Worm (Caenorhabditis elegans) whole organism, L1 larva: Measurements from ENCODE around the gene nhr-116.
A peak's percentile ranks its signal among the peaks of the same experiment; 100 is the strongest.

Source experiments
- C04F5.9 ChIP-seq: sonication (generic microtip); optimal IDR thresholded peaks from 2 replicates; lab custom pipeline; 2016; ENCODE audit warnings: missing genetic modification characterization, missing compliant biosample characterization
- C16A3.4 ChIP-seq: fragments of 150-350 bp; optimal IDR thresholded peaks from 2 replicates; lab custom pipeline; 2014; ENCODE audit warnings: missing biosample characterization, missing genetic modification characterization
- F16B12.6 ChIP-seq: fragments of 150-350 bp; optimal IDR thresholded peaks from 2 replicates; lab custom pipeline; 2014; ENCODE audit warnings: missing biosample characterization, missing genetic modification characterization
- alr-1 ChIP-seq: fragments of 200-800 bp; sonication (Bioruptor generic); optimal IDR thresholded peaks from 2 replicates; lab custom pipeline; 2018; ENCODE audit warnings: borderline replicate concordance, mild to moderate bottlenecking, missing genetic modification characterization, missing compliant biosample characterization
- ceh-63 ChIP-seq: fragments of 200-800 bp; sonication (Bioruptor generic); optimal IDR thresholded peaks from 2 replicates; lab custom pipeline; 2018; ENCODE audit warnings: mild to moderate bottlenecking, missing genetic modification characterization, missing compliant biosample characterization
- ceh-82 ChIP-seq, 3 experiments: fragments of 150-350 bp in 1 of 3; sonication (generic microtip) in 2 of 3; optimal IDR thresholded peaks; 2 replicates each; lab custom pipeline; 2014 to 2017; ENCODE audit warnings: missing biosample characterization in 3 of 3, missing genetic modification characterization in 3 of 3
- dpl-1 ChIP-seq, 3 experiments: fragments of 150-350 bp in 2 of 3; sonication (generic microtip) in 1 of 3; optimal IDR thresholded peaks; 2 replicates each; lab custom pipeline; 2014 to 2017; ENCODE audit warnings: missing biosample characterization in 3 of 3, missing genetic modification characterization in 3 of 3, missing genetic modification reagents in 3 of 3
- efl-1 ChIP-seq, 4 experiments: fragments of 150-350 bp; optimal IDR thresholded peaks in 3 of 4; peaks in 1 of 4; 1 replicate in 1 of 4; 2 replicates in 3 of 4; lab custom pipeline; 2014; ENCODE audit warnings: missing biosample characterization in 2 of 4, missing genetic modification characterization in 2 of 4, missing genetic modification reagents in 2 of 4
- efl-3 ChIP-seq: fragments of 200-800 bp; sonication (Bioruptor generic); optimal IDR thresholded peaks from 2 replicates; lab custom pipeline; 2018; ENCODE audit warnings: mild to moderate bottlenecking, missing genetic modification characterization, missing compliant biosample characterization
- egl-27 ChIP-seq, 2 experiments: fragments of 150-350 bp in 1 of 2; sonication (generic microtip); optimal IDR thresholded peaks; 3 replicates each; lab custom pipeline; 2017 to 2018; ENCODE audit warnings: missing biosample characterization in 2 of 2, missing genetic modification characterization in 2 of 2, missing genetic modification reagents in 2 of 2
- elt-3 ChIP-seq, 6 experiments: fragments of 150-350 bp in 1 of 6; sonication (generic microtip); optimal IDR thresholded peaks; 2 replicates each; lab custom pipeline; 2017 to 2018; ENCODE audit warnings: missing biosample characterization in 6 of 6, missing genetic modification characterization in 6 of 6, inconsistent platforms in 1 of 6
- ets-5 ChIP-seq: fragments of 200-800 bp; sonication (Bioruptor generic); IDR thresholded peaks from 2 replicates; pipeline ENCODE4 v1.3.6; 2022; ENCODE audit warnings: missing genetic modification characterization, missing compliant biosample characterization
- fkh-8 ChIP-seq: sonication (generic microtip); optimal IDR thresholded peaks from 2 replicates; lab custom pipeline; 2016; ENCODE audit warnings: mild to moderate bottlenecking, missing genetic modification characterization, missing compliant biosample characterization
- fos-1 ChIP-seq: fragments of 150-350 bp; optimal IDR thresholded peaks from 2 replicates; lab custom pipeline; 2014; ENCODE audit warnings: missing biosample characterization, missing genetic modification characterization
- grh-1 ChIP-seq: fragments of 200-800 bp; sonication (Bioruptor generic); IDR thresholded peaks from 2 replicates; pipeline ENCODE4 v1.3.6; 2022; ENCODE audit warnings: missing genetic modification reagents, missing genetic modification characterization, missing compliant biosample characterization
- hlh-17 ChIP-seq: fragments of 200-800 bp; sonication (Bioruptor generic); optimal IDR thresholded peaks from 2 replicates; lab custom pipeline; 2018; ENCODE audit warnings: missing genetic modification characterization, mild to moderate bottlenecking, missing compliant biosample characterization, moderate library complexity, borderline replicate concordance
- irx-1 ChIP-seq: sonication (generic microtip); optimal IDR thresholded peaks from 2 replicates; lab custom pipeline; 2016; ENCODE audit warnings: missing genetic modification characterization, missing compliant biosample characterization
- lin-13 ChIP-seq: fragments of 150-350 bp; optimal IDR thresholded peaks from 2 replicates; lab custom pipeline; 2014; ENCODE audit warnings: missing biosample characterization, missing genetic modification reagents, missing genetic modification characterization
- lin-14 ChIP-seq: fragments of 200-800 bp; sonication (Bioruptor generic); optimal IDR thresholded peaks from 2 replicates; lab custom pipeline; 2018; ENCODE audit warnings: mild to moderate bottlenecking, missing genetic modification characterization, moderate library complexity, missing compliant biosample characterization
- mdl-1 ChIP-seq, 2 experiments: fragments of 150-350 bp; optimal IDR thresholded peaks; 2 replicates each; lab custom pipeline; 2014 to 2017; ENCODE audit warnings: missing biosample characterization in 2 of 2, missing genetic modification characterization in 2 of 2, inconsistent platforms in 1 of 2
- mep-1 ChIP-seq: fragments of 150-350 bp; optimal IDR thresholded peaks from 2 replicates; lab custom pipeline; 2014; ENCODE audit warnings: missing biosample characterization, missing genetic modification characterization
- nhr-11 ChIP-seq: fragments of 150-350 bp; optimal IDR thresholded peaks from 2 replicates; lab custom pipeline; 2014; ENCODE audit warnings: missing biosample characterization, missing genetic modification characterization
- nhr-20 ChIP-seq: sonication (generic microtip); optimal IDR thresholded peaks from 2 replicates; lab custom pipeline; 2016; ENCODE audit warnings: mild to moderate bottlenecking, missing genetic modification characterization, missing compliant biosample characterization
- nhr-237 ChIP-seq: fragments of 150-350 bp; optimal IDR thresholded peaks from 2 replicates; lab custom pipeline; 2014; ENCODE audit warnings: missing biosample characterization, missing genetic modification characterization
- nhr-77 ChIP-seq: fragments of 150-350 bp; optimal IDR thresholded peaks from 2 replicates; lab custom pipeline; 2014; ENCODE audit warnings: missing biosample characterization, missing genetic modification characterization
- nhr-90 ChIP-seq: sonication (generic microtip); optimal IDR thresholded peaks from 2 replicates; lab custom pipeline; 2016; ENCODE audit warnings: mild to moderate bottlenecking, missing genetic modification characterization, missing compliant biosample characterization; ENCODE audit not compliant: poor library complexity
- rnt-1 ChIP-seq: sonication (generic microtip); optimal IDR thresholded peaks from 2 replicates; lab custom pipeline; 2016; ENCODE audit warnings: mild to moderate bottlenecking, missing genetic modification characterization, moderate library complexity, missing compliant biosample characterization
- skn-1 ChIP-seq: fragments of 150-350 bp; optimal IDR thresholded peaks from 2 replicates; lab custom pipeline; 2014; ENCODE audit warnings: missing biosample characterization, missing genetic modification characterization
- snu-23 ChIP-seq: sonication (generic microtip); optimal IDR thresholded peaks from 2 replicates; lab custom pipeline; 2016; ENCODE audit warnings: missing genetic modification characterization, missing compliant biosample characterization
- sox-4 ChIP-seq: sonication (generic microtip); optimal IDR thresholded peaks from 2 replicates; lab custom pipeline; 2016; ENCODE audit warnings: missing genetic modification characterization, missing compliant biosample characterization
- swsn-7 ChIP-seq: sonication (generic microtip); optimal IDR thresholded peaks from 2 replicates; lab custom pipeline; 2016; ENCODE audit warnings: missing genetic modification characterization, missing compliant biosample characterization
- tbx-2 ChIP-seq: sonication (generic microtip); optimal IDR thresholded peaks from 2 replicates; lab custom pipeline; 2016; ENCODE audit warnings: missing genetic modification characterization, missing compliant biosample characterization
- unc-130 ChIP-seq: fragments of 150-350 bp; optimal IDR thresholded peaks from 2 replicates; lab custom pipeline; 2017; ENCODE audit warnings: missing biosample characterization, missing genetic modification characterization, inconsistent platforms
- unc-98 ChIP-seq: fragments of 200-800 bp; sonication (Bioruptor generic); IDR thresholded peaks from 2 replicates; pipeline ENCODE4 v1.3.6; 2022; ENCODE audit warnings: missing genetic modification characterization, missing compliant biosample characterization
- zag-1 ChIP-seq: fragments of 150-350 bp; optimal IDR thresholded peaks from 2 replicates; lab custom pipeline; 2014; ENCODE audit warnings: missing biosample characterization, missing genetic modification characterization
- zip-4 ChIP-seq: fragments of 200-800 bp; sonication (Bioruptor generic); optimal IDR thresholded peaks from 2 replicates; lab custom pipeline; 2018; ENCODE audit warnings: mild to moderate bottlenecking, missing genetic modification characterization, moderate library complexity, missing compliant biosample characterization
- ztf-11 ChIP-seq, 2 experiments: sonication (generic microtip); optimal IDR thresholded peaks; 2 replicates each; lab custom pipeline; 2016 to 2017; ENCODE audit warnings: missing genetic modification characterization in 2 of 2, missing biosample characterization in 1 of 2, missing compliant biosample characterization in 1 of 2
- ztf-4 ChIP-seq: fragments of 150-350 bp; optimal IDR thresholded peaks from 2 replicates; lab custom pipeline; 2014; ENCODE audit warnings: missing biosample characterization, missing genetic modification characterization

nhr-116 gene

ce11 chrV:16911294-16911693, 740 bp upstream of the nhr-116 start:
- TF ChIP-seq nhr-11 (tag; lab: Kevin White, UChicago) (no peak), hlh-17 (GFP tag; lab: Kevin White, UChicago) (no peak), C16A3.4 (tag; lab: Kevin White, UChicago) (no peak), nhr-90 (no peak), alr-1 (tag; lab: Kevin White, UChicago) (no peak), tbx-2 (tag; lab: Kevin White, UChicago) (no peak), nhr-237 (tag; lab: Kevin White, UChicago) (no peak), grh-1 (no peak), nhr-20 (no peak), unc-130 (no peak), skn-1 (no peak), irx-1 (tag; lab: Kevin White, UChicago) (no peak), efl-3 (GFP tag; lab: Kevin White, UChicago) (no peak), unc-98 (GFP tag; lab: Robert Waterston, UW) (no peak), lin-13 (GFP tag; lab: Kevin White, UChicago) (no peak), efl-1 (optimal IDR thresholded peaks at IDR 0.05; lab: Kevin White, UChicago) (no peak), efl-1 (GFP tag; optimal IDR thresholded peaks at IDR 0.05 in 1 of 2; lab: Kevin White, UChicago) (no peak), ceh-63 (GFP tag; lab: Kevin White, UChicago) (no peak), dpl-1 (GFP tag; optimal IDR thresholded peaks at IDR 0.05; lab: Kevin White, UChicago) (no peak), mdl-1 (tag; optimal IDR thresholded peaks at IDR 0.05; lab: Kevin White, UChicago) (no peak), snu-23 (GFP tag; lab: Kevin White, UChicago) (no peak)

- no peak for TF ChIP-seq efl-1 (optimal IDR thresholded peaks at IDR 0.05; lab: Kevin White, UChicago)
- TF ChIP-seq efl-1 (GFP tag; optimal IDR thresholded peaks at IDR 0.05 in 1 of 2; lab: Kevin White, UChicago), result no peak
- TF ChIP-seq fkh-8 (tag; lab: Kevin White, UChicago), result no peak
- TF ChIP-seq ets-5 (GFP tag; lab: Robert Waterston, UW), result no peak
- no peak for TF ChIP-seq zag-1
- TF ChIP-seq C04F5.9, result no peak
- no peak for TF ChIP-seq elt-3 (tag; optimal IDR thresholded peaks at IDR 0.05; lab: Kevin White, UChicago)
- TF ChIP-seq grh-1, result no peak
- TF ChIP-seq ceh-82 (tag; optimal IDR thresholded peaks at IDR 0.05; lab: Kevin White, UChicago), result no peak
- no peak for TF ChIP-seq swsn-7 (tag; lab: Kevin White, UChicago)
- no peak for TF ChIP-seq zip-4
- TF ChIP-seq fos-1 (tag; lab: Kevin White, UChicago), result no peak
- TF ChIP-seq mdl-1 (tag; optimal IDR thresholded peaks at IDR 0.05; lab: Kevin White, UChicago), result no peak
- no peak for TF ChIP-seq nhr-20
- no peak for TF ChIP-seq mep-1 (tag; lab: Kevin White, UChicago)
- TF ChIP-seq egl-27 (tag; optimal IDR thresholded peaks at IDR 0.05; lab: Kevin White, UChicago), result no peak
- TF ChIP-seq, all 84 proteins: peak for 0
These were observed 4.0 kb downstream of the nhr-116 start, which contains the start of gene F09C6.10 for ce11 chrV:16916079-16916478. Gene F09C6.10 (minus strand): TSS chrV:16916179.

ce11 chrV:16918378-16918777, 6.3 kb downstream of the nhr-116 start, which contains the start of the genes fbxa-206 and Y102A5C.2:
Gene fbxa-206 (minus strand): TSS chrV:16918478.
Gene Y102A5C.2 (plus strand): TSS chrV:16918731.
- no peak for TF ChIP-seq sox-4 (tag; lab: Kevin White, UChicago)
- no peak for TF ChIP-seq rnt-1
- no peak for TF ChIP-seq ztf-4 (tag; lab: Kevin White, UChicago)
- TF ChIP-seq nhr-77 (tag; lab: Kevin White, UChicago), result no peak

- TF ChIP-seq efl-1 (optimal IDR thresholded peaks at IDR 0.05; lab: Kevin White, UChicago) (no peak), efl-1 (GFP tag; optimal IDR thresholded peaks at IDR 0.05 in 1 of 2; lab: Kevin White, UChicago) (peak in 1 of 2 experiments; percentile 44), F16B12.6 (tag; lab: Kevin White, UChicago) (no peak), nhr-77 (tag; lab: Kevin White, UChicago) (no peak), lin-14 (GFP tag; lab: Kevin White, UChicago) (no peak), swsn-7 (tag; lab: Kevin White, UChicago) (no peak), fkh-8 (tag; lab: Kevin White, UChicago) (no peak), ztf-11 (tag; optimal IDR thresholded peaks at IDR 0.05; lab: Kevin White, UChicago) (no peak)
These were observed 7.6 kb downstream of the nhr-116 start for ce11 chrV:16919675-16920074.
